Worm (Caenorhabditis elegans): ENCODE results near the gene rsp-8.

The rsp-8 gene

ce11 chrIII:11869231-11869912 lies 43.2 kb downstream of the rsp-8 start, which contains the start of gene taf-12 (continued):
- TF ChIP-seq snpc-1.1 (tag; optimal IDR thresholded peaks at IDR 0.05; ENCODE audit: insufficient read depth): no peak
- TF ChIP-seq attf-3 (GFP tag; conservative IDR thresholded peaks at IDR 0.05): no peak
- no peak for TF ChIP-seq F22D6.2 (tag; optimal IDR thresholded peaks at IDR 0.05)
- TF ChIP-seq egl-44 (GFP tag; IDR thresholded peaks at IDR 0.05): no peak
- TF ChIP-seq ceh-27 (GFP tag; optimal IDR thresholded peaks at IDR 0.05): no peak
- TF ChIP-seq fkh-3 (tag; optimal IDR thresholded peaks at IDR 0.05): no peak
- peak; percentile 65 for TF ChIP-seq athp-1 (tag; optimal IDR thresholded peaks at IDR 0.05)
- no peak for TF ChIP-seq nfyb-1 (GFP tag; IDR thresholded peaks at IDR 0.05)
- TF ChIP-seq B0336.3 (GFP tag; IDR thresholded peaks at IDR 0.05): no peak
- no peak for TF ChIP-seq ccch-3 (GFP tag; optimal IDR thresholded peaks at IDR 0.05)
- TF ChIP-seq lsy-27 (tag; optimal IDR thresholded peaks at IDR 0.05; ENCODE audit: borderline replicate concordance, insufficient read depth): no peak
- TF ChIP-seq dpl-1 (GFP tag; optimal IDR thresholded peaks at IDR 0.05): peak; percentile 13
- no peak for TF ChIP-seq Y56A3A.18 (GFP tag; IDR thresholded peaks at IDR 0.05)
- no peak for TF ChIP-seq tbx-9 (tag; optimal IDR thresholded peaks at IDR 0.05; ENCODE audit: borderline replicate concordance)
- TF ChIP-seq madf-3 (GFP tag; IDR thresholded peaks at IDR 0.05): no peak
- peak; percentile 97 for TF ChIP-seq madf-6 (GFP tag; IDR thresholded peaks at IDR 0.05)
- peak; percentile 100 for TF ChIP-seq lsl-1 (GFP tag; optimal IDR thresholded peaks at IDR 0.05)
- TF ChIP-seq F57A8.1 (GFP tag; optimal IDR thresholded peaks at IDR 0.05): no peak
- TF ChIP-seq ceh-100 (GFP tag; IDR thresholded peaks at IDR 0.05): no peak
- peak; percentile 31 for TF ChIP-seq unc-130 (GFP tag; optimal IDR thresholded peaks at IDR 0.05)
- TF ChIP-seq hrde-1 (tag; optimal IDR thresholded peaks at IDR 0.05; ENCODE audit: borderline replicate concordance): peak; percentile 44
- no peak for TF ChIP-seq mel-28 (tag; optimal IDR thresholded peaks at IDR 0.05; ENCODE audit: borderline replicate concordance)
- no peak for TF ChIP-seq dpff-1 (tag; optimal IDR thresholded peaks at IDR 0.05)
- TF ChIP-seq aptf-3 (GFP tag; IDR thresholded peaks at IDR 0.05): no peak
- TF ChIP-seq B0261.1 (tag; optimal IDR thresholded peaks at IDR 0.05): no peak
- no peak for TF ChIP-seq ZK185.1 (tag; optimal IDR thresholded peaks at IDR 0.05; ENCODE audit: poor library complexity, severe bottlenecking)
- TF ChIP-seq tbp1 (GFP tag; optimal IDR thresholded peaks at IDR 0.05): peak; percentile 31
- TF ChIP-seq chd-7 (tag; optimal IDR thresholded peaks at IDR 0.05): no peak
- TF ChIP-seq ztf-3 (GFP tag; optimal IDR thresholded peaks at IDR 0.05): no peak
- no peak for TF ChIP-seq hsf-1 (GFP tag; IDR thresholded peaks at IDR 0.05)
- peak; percentile 7 for TF ChIP-seq snpc-3.4 (tag; optimal IDR thresholded peaks at IDR 0.05)
- TF ChIP-seq hlh-12 (tag; optimal IDR thresholded peaks at IDR 0.05): no peak
- TF ChIP-seq D2030.7 (GFP tag; IDR thresholded peaks at IDR 0.05): peak; percentile 57; the same call in 1 of the 2 replicates
- TF ChIP-seq repo-1 (tag; optimal IDR thresholded peaks at IDR 0.05): no peak
- no peak for TF ChIP-seq akir-1 (GFP tag; optimal IDR thresholded peaks at IDR 0.05)
- TF ChIP-seq lir-1 (GFP tag; conservative IDR thresholded peaks at IDR 0.05): no peak
- TF ChIP-seq sptf-2 (GFP tag; optimal IDR thresholded peaks at IDR 0.05): no peak
- TF ChIP-seq lin-35 (GFP tag; optimal IDR thresholded peaks at IDR 0.05): peak in 1 of 3 experiments; percentile 14

- TF ChIP-seq ccch-3 (GFP tag; optimal IDR thresholded peaks at IDR 0.05): no peak
- no peak for TF ChIP-seq sea-2 (GFP tag; IDR thresholded peaks at IDR 0.05)
- TF ChIP-seq egl-18 (GFP tag; IDR thresholded peaks at IDR 0.05): no peak
- TF ChIP-seq ceh-27 (GFP tag; optimal IDR thresholded peaks at IDR 0.05): peak; percentile 93
- TF ChIP-seq hsf-1 (GFP tag; IDR thresholded peaks at IDR 0.05): no peak
- TF ChIP-seq C17E4.6 (GFP tag; IDR thresholded peaks at IDR 0.05): no peak
- TF ChIP-seq attf-5 (GFP tag; optimal IDR thresholded peaks at IDR 0.05): peak; percentile 92
- peak; percentile 28; the same call in 1 of the 2 replicates for TF ChIP-seq pbrm-1 (GFP tag; IDR thresholded peaks at IDR 0.05)
- no peak for TF ChIP-seq atf-7 (tag; optimal IDR thresholded peaks at IDR 0.05)
- peak; percentile 88 for TF ChIP-seq K12H6.12 (tag; optimal IDR thresholded peaks at IDR 0.05)
- TF ChIP-seq Y67H2A.10 (GFP tag; conservative IDR thresholded peaks at IDR 0.05): peak; percentile 49; the same call in 1 of the 2 replicates
- TF ChIP-seq lin-26 (GFP tag; IDR thresholded peaks at IDR 0.05): peak; percentile 28; the same call in 1 of the 2 replicates
- no peak for TF ChIP-seq xnd-1 (tag; optimal IDR thresholded peaks at IDR 0.05)
- TF ChIP-seq B0336.3 (GFP tag; IDR thresholded peaks at IDR 0.05): 0 out of 2 replicates have a peak, but pooled peaks have one; percentile 16
- TF ChIP-seq F22D6.2 (tag; optimal IDR thresholded peaks at IDR 0.05): peak; percentile 4
Measured at ce11 chrIII:11870009-11870408, 43.8 kb downstream of the rsp-8 start.

All from whole organism, young adult.